Worm (Caenorhabditis elegans): Measurements from ENCODE around the gene ttbk-6.

The ttbk-6 gene

DNA sequence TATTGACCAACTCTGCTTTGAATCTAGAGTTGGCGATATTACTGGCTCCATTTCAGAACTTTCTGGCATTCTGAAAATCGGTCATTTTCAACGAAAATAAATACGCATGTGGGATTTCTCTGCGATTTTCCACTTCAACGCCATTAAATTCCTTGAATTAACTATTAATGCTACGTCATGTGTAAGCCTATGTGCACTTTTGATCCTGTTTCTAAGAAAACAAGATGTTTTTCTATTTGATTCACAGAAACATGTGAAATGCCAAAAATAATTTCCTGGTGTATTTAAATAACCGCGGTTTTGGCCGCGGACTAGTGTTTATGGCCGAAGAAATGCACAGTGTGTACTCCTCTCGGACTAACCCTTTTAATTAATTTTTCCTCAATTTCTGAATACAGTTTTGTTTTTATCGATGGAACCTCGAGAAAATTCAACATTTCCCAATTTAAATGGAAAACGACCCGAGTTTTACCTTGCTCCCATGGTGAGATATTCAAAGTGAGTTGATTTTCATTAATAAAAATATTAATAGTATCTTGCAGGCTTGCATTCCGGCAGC lies 5.7 kb upstream of the ttbk-6 start, which contains the start of the genes C45G9.11 and C45G9.2 (continued):
- TF ChIP-seq zag-1 (tag; optimal IDR thresholded peaks at IDR 0.05) (no peak), ama-1 (optimal IDR thresholded peaks at IDR 0.05) (no peak), Y48G9A.11 (GFP tag; IDR thresholded peaks at IDR 0.05) (peak; percentile 52), unc-130 (GFP tag; optimal IDR thresholded peaks at IDR 0.05) (peak; percentile 78), aly-2 (tag; optimal IDR thresholded peaks at IDR 0.05) (no peak), rbr-2 (tag; optimal IDR thresholded peaks at IDR 0.05) (peak; percentile 49)

DNA sequence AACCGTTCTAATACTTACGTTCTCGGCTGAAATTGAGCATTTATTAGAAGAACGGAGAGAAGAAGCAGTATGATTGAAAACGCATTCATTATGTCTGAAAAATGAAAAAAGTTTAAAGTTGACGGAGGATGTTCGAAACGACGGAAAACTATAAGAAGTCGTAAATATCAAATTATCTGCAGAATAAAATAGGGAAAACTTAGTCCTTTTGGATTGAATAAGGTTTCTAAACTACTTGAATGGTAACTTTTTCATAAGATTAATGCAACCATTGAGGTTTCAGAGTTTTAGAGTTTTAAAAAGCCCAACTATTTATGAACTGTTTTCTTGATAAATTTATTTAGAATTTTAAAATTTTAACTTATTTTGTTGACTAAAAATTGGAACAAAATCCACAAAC lies 3.0 kb upstream of the ttbk-6 start, which contains the start of gene C45G9.12:
Gene C45G9.12 (minus strand): TSS at position 101 of the 400 bp plus-strand sequence.
- TF ChIP-seq aly-2 (tag; optimal IDR thresholded peaks at IDR 0.05) (no peak), nhr-48 (tag; optimal IDR thresholded peaks at IDR 0.05) (no peak), dmd-6 (GFP tag; IDR thresholded peaks at IDR 0.05) (no peak), daf-12 (tag; optimal IDR thresholded peaks at IDR 0.05) (no peak), tra-1 (GFP tag; IDR thresholded peaks at IDR 0.05) (no peak), ceh-32 (tag; optimal IDR thresholded peaks at IDR 0.05; ENCODE audit: poor library complexity) (no peak), hif-1 (tag; optimal IDR thresholded peaks at IDR 0.05) (no peak), F37D6.2 (tag; optimal IDR thresholded peaks at IDR 0.05) (no peak), set-16 (GFP tag; IDR thresholded peaks at IDR 0.05) (no peak), egl-27 (tag; optimal IDR thresholded peaks at IDR 0.05) (no peak), dmd-9 (GFP tag; IDR thresholded peaks at IDR 0.05) (no peak), zfp-2 (tag; optimal IDR thresholded peaks at IDR 0.05) (no peak), T20F7.1 (GFP tag; optimal IDR thresholded peaks at IDR 0.05) (no peak), unc-39 (tag; optimal IDR thresholded peaks at IDR 0.05) (no peak), mdl-1 (tag; optimal IDR thresholded peaks at IDR 0.05) (no peak), zip-2 (tag; optimal IDR thresholded peaks at IDR 0.05) (no peak), ZK546.5 (tag; optimal IDR thresholded peaks at IDR 0.05) (no peak), egl-43 (GFP tag; IDR thresholded peaks at IDR 0.05) (no peak), dmd-8 (GFP tag; IDR thresholded peaks at IDR 0.05) (no peak), lin-29 (GFP tag; IDR thresholded peaks at IDR 0.05) (no peak)

- TF ChIP-seq cey-2 (tag; optimal IDR thresholded peaks at IDR 0.05; ENCODE audit: borderline replicate concordance, insufficient read depth): no peak
- TF ChIP-seq set-16 (GFP tag; IDR thresholded peaks at IDR 0.05): no peak
- no peak for TF ChIP-seq lir-3 (tag; optimal IDR thresholded peaks at IDR 0.05)
- TF ChIP-seq nhr-6 (tag; optimal IDR thresholded peaks at IDR 0.05): no peak
- TF ChIP-seq tra-1 (GFP tag; IDR thresholded peaks at IDR 0.05): no peak
- TF ChIP-seq lin-15B (tag; optimal IDR thresholded peaks at IDR 0.05): no peak
- TF ChIP-seq lin-29 (GFP tag; IDR thresholded peaks at IDR 0.05): no peak
- no peak for TF ChIP-seq ZK546.5 (tag; optimal IDR thresholded peaks at IDR 0.05)
- TF ChIP-seq snpc-1.2 (GFP tag; IDR thresholded peaks at IDR 0.05): no peak
- TF ChIP-seq unc-130 (GFP tag; optimal IDR thresholded peaks at IDR 0.05): peak; percentile 6
- TF ChIP-seq mdt-29 (GFP tag; IDR thresholded peaks at IDR 0.05): no peak
- TF ChIP-seq ama-1 (optimal IDR thresholded peaks at IDR 0.05): no peak
- TF ChIP-seq spr-3 (GFP tag; optimal IDR thresholded peaks at IDR 0.05): no peak
- TF ChIP-seq lin-38 (GFP tag; IDR thresholded peaks at IDR 0.05): peak; percentile 52
- peak; percentile 58 for TF ChIP-seq mes-2 (tag; optimal IDR thresholded peaks at IDR 0.05; ENCODE audit: poor library complexity, severe bottlenecking)
- TF ChIP-seq daf-16 (GFP tag; optimal IDR thresholded peaks at IDR 0.05): no peak
- TF ChIP-seq daf-16 (tag; optimal IDR thresholded peaks at IDR 0.05): no peak
- no peak for TF ChIP-seq unc-39 (tag; optimal IDR thresholded peaks at IDR 0.05)
Observed at ce11 chrIII:5076569-5076968, 2.1 kb downstream of the ttbk-6 start.
